Worm (Caenorhabditis elegans) whole organism, midembryonic: ENCODE measurements around the gene K06H7.1.

Source experiments
- T22C8.4 ChIP-seq: fragments of 200-800 bp; sonication (Bioruptor generic); IDR thresholded peaks from 2 replicates; pipeline ENCODE4 v1.3.6; 2022; ENCODE audit warnings: missing genetic modification characterization, missing compliant biosample characterization
- cog-1 ChIP-seq: sonication (generic microtip); optimal IDR thresholded peaks from 2 replicates; lab custom pipeline; 2016; ENCODE audit warnings: missing genetic modification characterization, missing compliant biosample characterization
- flt-1 ChIP-seq: fragments of 200-800 bp; sonication (Bioruptor generic); IDR thresholded peaks from 2 replicates; pipeline ENCODE4 v1.3.6; 2022; ENCODE audit warnings: missing genetic modification characterization, missing compliant biosample characterization
- klf-2 ChIP-seq: fragments of 200-800 bp; sonication (Bioruptor generic); conservative IDR thresholded peaks from 2 replicates; pipeline ENCODE4 v1.3.6; 2022; ENCODE audit warnings: missing genetic modification reagents, missing genetic modification characterization, missing compliant biosample characterization
- med-1 ChIP-seq: sonication (generic microtip); optimal IDR thresholded peaks from 2 replicates; lab custom pipeline; 2017; ENCODE audit warnings: missing genetic modification characterization, mild to moderate bottlenecking, missing compliant biosample characterization, antibody characterized with exemption, missing genetic modification reagents; ENCODE audit not compliant: insufficient read depth
- ref-1 ChIP-seq: fragments of 200-800 bp; sonication (Bioruptor generic); conservative IDR thresholded peaks from 2 replicates; pipeline ENCODE4 v1.3.6; 2022; ENCODE audit warnings: missing genetic modification reagents, missing genetic modification characterization, missing compliant biosample characterization
- tab-1 ChIP-seq: fragments of 200-800 bp; sonication (Bioruptor generic); IDR thresholded peaks from 2 replicates; pipeline ENCODE4 v1.3.6; 2022; ENCODE audit warnings: missing genetic modification characterization, missing compliant biosample characterization
- ztf-23 ChIP-seq: fragments of 200-800 bp; sonication (Bioruptor generic); IDR thresholded peaks from 2 replicates; pipeline ENCODE4 v1.3.6; 2022; ENCODE audit warnings: missing genetic modification reagents, missing genetic modification characterization, missing compliant biosample characterization
- ztf-29 ChIP-seq: fragments of 200-800 bp; sonication (Bioruptor generic); IDR thresholded peaks from 2 replicates; pipeline ENCODE4 v1.3.6; 2022; ENCODE audit warnings: missing genetic modification reagents, missing genetic modification characterization, missing compliant biosample characterization

The K06H7.1 gene

ce11 chrIII:8132496-8132895 lies 33.4 kb downstream of the K06H7.1 start:
- no peak for TF ChIP-seq ztf-29 (GFP tag; lab: Robert Waterston, UW)
- no peak for TF ChIP-seq med-1 (GFP tag; lab: Kevin White, UChicago)
- no peak for TF ChIP-seq ref-1 (GFP tag; lab: Robert Waterston, UW)
- no peak for TF ChIP-seq klf-2 (GFP tag; lab: Robert Waterston, UW)
- no peak for TF ChIP-seq T22C8.4 (GFP tag; lab: Robert Waterston, UW)
- no peak for TF ChIP-seq ztf-23 (GFP tag; lab: Robert Waterston, UW)
- no peak for TF ChIP-seq flt-1 (GFP tag; lab: Robert Waterston, UW)
- no peak for TF ChIP-seq tab-1 (GFP tag; lab: Robert Waterston, UW)
- no peak for TF ChIP-seq cog-1 (tag; lab: Kevin White, UChicago)

- TF ChIP-seq T22C8.4 (GFP tag; lab: Robert Waterston, UW) = no peak
- TF ChIP-seq med-1 (GFP tag; lab: Kevin White, UChicago) = no peak
- TF ChIP-seq ztf-23 (GFP tag; lab: Robert Waterston, UW) = no peak
- no peak for TF ChIP-seq cog-1 (tag; lab: Kevin White, UChicago)
- TF ChIP-seq klf-2 (GFP tag; lab: Robert Waterston, UW) = no peak
- no peak for TF ChIP-seq flt-1 (GFP tag; lab: Robert Waterston, UW)
- no peak for TF ChIP-seq ref-1 (GFP tag; lab: Robert Waterston, UW)
- no peak for TF ChIP-seq ztf-29 (GFP tag; lab: Robert Waterston, UW)
- TF ChIP-seq tab-1 (GFP tag; lab: Robert Waterston, UW) = no peak
Observed at ce11 chrIII:8133346-8133745, 34.2 kb downstream of the K06H7.1 start, which contains the start of gene C14B9.2. Gene C14B9.2 (plus strand): TSS chrIII:8133665.

- TF ChIP-seq klf-2 (GFP tag; lab: Robert Waterston, UW) (no peak), ref-1 (GFP tag; lab: Robert Waterston, UW) (no peak), tab-1 (GFP tag; lab: Robert Waterston, UW) (no peak), T22C8.4 (GFP tag; lab: Robert Waterston, UW) (no peak), flt-1 (GFP tag; lab: Robert Waterston, UW) (no peak), med-1 (GFP tag; lab: Kevin White, UChicago) (no peak), ztf-29 (GFP tag; lab: Robert Waterston, UW) (no peak), cog-1 (tag; lab: Kevin White, UChicago) (no peak), ztf-23 (GFP tag; lab: Robert Waterston, UW) (no peak)
Observed at ce11 chrIII:8136517-8137099, 37.5 kb downstream of the K06H7.1 start.

- TF ChIP-seq med-1 (GFP tag; lab: Kevin White, UChicago) (no peak), ref-1 (GFP tag; lab: Robert Waterston, UW) (no peak), ztf-29 (GFP tag; lab: Robert Waterston, UW) (no peak)
Observed at ce11 chrIII:8137777-8138176, 38.7 kb downstream of the K06H7.1 start, which contains the start of gene hsp-12.2. Gene hsp-12.2 (plus strand): TSS chrIII:8138077.

- no peak for TF ChIP-seq flt-1 (GFP tag; lab: Robert Waterston, UW)
- TF ChIP-seq med-1 (GFP tag; lab: Kevin White, UChicago) = no peak
- no peak for TF ChIP-seq ztf-29 (GFP tag; lab: Robert Waterston, UW)
- no peak for TF ChIP-seq klf-2 (GFP tag; lab: Robert Waterston, UW)
- no peak for TF ChIP-seq T22C8.4 (GFP tag; lab: Robert Waterston, UW)
- no peak for TF ChIP-seq cog-1 (tag; lab: Kevin White, UChicago)
- TF ChIP-seq tab-1 (GFP tag; lab: Robert Waterston, UW) = no peak
- TF ChIP-seq ztf-23 (GFP tag; lab: Robert Waterston, UW) = no peak
- no peak for TF ChIP-seq ref-1 (GFP tag; lab: Robert Waterston, UW)
Observed at ce11 chrIII:8142217-8142616, 43.1 kb downstream of the K06H7.1 start.

ce11 chrIII:8144574-8145065 lies 45.5 kb downstream of the K06H7.1 start, which contains the start of the genes C14B9.8 and mrpl-18:
Gene C14B9.8 (minus strand): TSS chrIII:8144629.
Gene mrpl-18 (plus strand): TSS chrIII:8145015.
- TF ChIP-seq ztf-23 (GFP tag; lab: Robert Waterston, UW) = peak; percentile 72; the same call in 1 of the 2 replicates
- TF ChIP-seq flt-1 (GFP tag; lab: Robert Waterston, UW) = peak; percentile 81
- no peak for TF ChIP-seq ref-1 (GFP tag; lab: Robert Waterston, UW)
- TF ChIP-seq med-1 (GFP tag; lab: Kevin White, UChicago) = no peak

- no peak for TF ChIP-seq med-1 (GFP tag; lab: Kevin White, UChicago)
- no peak for TF ChIP-seq tab-1 (GFP tag; lab: Robert Waterston, UW)
- TF ChIP-seq ztf-23 (GFP tag; lab: Robert Waterston, UW) = no peak
- no peak for TF ChIP-seq cog-1 (tag; lab: Kevin White, UChicago)
- no peak for TF ChIP-seq klf-2 (GFP tag; lab: Robert Waterston, UW)
Observed at ce11 chrIII:8145971-8146370, 46.8 kb downstream of the K06H7.1 start.

ce11 chrIII:8148751-8149150 lies 49.6 kb downstream of the K06H7.1 start, which contains the start of gene D2007.2:
Gene D2007.2 (plus strand): TSS chrIII:8148963.
- TF ChIP-seq med-1 (GFP tag; lab: Kevin White, UChicago) (no peak), ztf-29 (GFP tag; lab: Robert Waterston, UW) (no peak), tab-1 (GFP tag; lab: Robert Waterston, UW) (no peak), T22C8.4 (GFP tag; lab: Robert Waterston, UW) (no peak), klf-2 (GFP tag; lab: Robert Waterston, UW) (no peak), ztf-23 (GFP tag; lab: Robert Waterston, UW) (no peak), cog-1 (tag; lab: Kevin White, UChicago) (no peak), ref-1 (GFP tag; lab: Robert Waterston, UW) (no peak)
